Fruit fly (Drosophila melanogaster) whole organism, embryonic: ENCODE data around the gene CG1979.

Experiments used
- Bdp1 ChIP-seq: fragments of 200-800 bp; sonication (Bioruptor generic); optimal IDR thresholded peaks from 3 replicates; lab custom pipeline; 2016; ENCODE audit warnings: missing biosample characterization, missing genetic modification characterization
- CG10147 ChIP-seq: fragments of 200-800 bp; sonication (Bioruptor generic); optimal IDR thresholded peaks from 2 replicates; lab custom pipeline; 2019; ENCODE audit warnings: missing biosample characterization, mild to moderate bottlenecking, missing genetic modification characterization, moderate library complexity
- CG10366 ChIP-seq: fragments of 200-800 bp; sonication (Bioruptor generic); IDR thresholded peaks from 2 replicates; pipeline ENCODE4 v1.3.6; 2022; ENCODE audit warnings: missing biosample characterization, missing genetic modification characterization
- CG11085 ChIP-seq: fragments of 200-800 bp; sonication (Bioruptor generic); IDR thresholded peaks from 2 replicates; pipeline ENCODE4 v1.3.6; 2022; ENCODE audit warnings: missing biosample characterization, missing genetic modification characterization
- CG11504 ChIP-seq: fragments of 200-800 bp; sonication (Bioruptor generic); optimal IDR thresholded peaks from 3 replicates; lab custom pipeline; 2019; ENCODE audit warnings: missing biosample characterization, mild to moderate bottlenecking, missing genetic modification characterization, moderate library complexity
- CG11723 ChIP-seq: fragments of 200-800 bp; sonication (Bioruptor generic); optimal IDR thresholded peaks from 2 replicates; lab custom pipeline; 2017; ENCODE audit warnings: missing biosample characterization, mild to moderate bottlenecking, missing genetic modification characterization
- CG14050 ChIP-seq: fragments of 200-800 bp; sonication (Bioruptor generic); IDR thresholded peaks from 3 replicates; pipeline ENCODE4 v1.3.6; 2022; ENCODE audit warnings: missing biosample characterization, missing genetic modification characterization
- CG15073 ChIP-seq: fragments of 200-800 bp; sonication (Bioruptor generic); optimal IDR thresholded peaks from 2 replicates; lab custom pipeline; 2016; ENCODE audit warnings: missing biosample characterization, missing genetic modification characterization
- CG15514 ChIP-seq: fragments of 200-800 bp; sonication (Bioruptor generic); optimal IDR thresholded peaks from 3 replicates; lab custom pipeline; 2017; ENCODE audit warnings: missing biosample characterization, missing genetic modification characterization, mild to moderate bottlenecking, moderate library complexity, missing genetic modification reagents
- CG16815 ChIP-seq: fragments of 200-800 bp; sonication (Bioruptor generic); optimal IDR thresholded peaks from 3 replicates; lab custom pipeline; 2017; ENCODE audit warnings: missing biosample characterization, mild to moderate bottlenecking, missing genetic modification characterization
- CG17328 ChIP-seq: fragments of 200-800 bp; sonication (Bioruptor generic); IDR thresholded peaks from 2 replicates; pipeline ENCODE4 v1.3.6; 2022; ENCODE audit warnings: missing biosample characterization, missing genetic modification characterization
- CG17612 ChIP-seq: fragments of 200-800 bp; sonication (Bioruptor generic); IDR thresholded peaks from 2 replicates; pipeline ENCODE4 v1.3.6; 2022; ENCODE audit warnings: missing biosample characterization, missing genetic modification characterization
- CG17829 ChIP-seq: fragments of 200-800 bp; optimal IDR thresholded peaks from 2 replicates; lab custom pipeline; 2019; ENCODE audit warnings: missing biosample characterization, mild to moderate bottlenecking, missing genetic modification characterization, moderate library complexity
- CG2678 ChIP-seq: fragments of 200-800 bp; sonication (Bioruptor generic); optimal IDR thresholded peaks from 3 replicates; lab custom pipeline; 2019; ENCODE audit warnings: missing biosample characterization, mild to moderate bottlenecking, missing genetic modification characterization, moderate library complexity
- CG30020 ChIP-seq: fragments of 200-800 bp; optimal IDR thresholded peaks from 2 replicates; lab custom pipeline; 2019; ENCODE audit warnings: missing biosample characterization, mild to moderate bottlenecking, missing genetic modification characterization, moderate library complexity
- CG30403 ChIP-seq: fragments of 200-800 bp; sonication (Bioruptor generic); optimal IDR thresholded peaks from 3 replicates; lab custom pipeline; 2016; ENCODE audit warnings: missing biosample characterization, missing genetic modification characterization
- CG33557 ChIP-seq: fragments of 200-800 bp; sonication (Bioruptor generic); optimal IDR thresholded peaks from 2 replicates; lab custom pipeline; 2019; ENCODE audit warnings: missing biosample characterization, mild to moderate bottlenecking, missing genetic modification characterization, moderate library complexity
- CG3407 ChIP-seq: fragments of 200-800 bp; sonication (Bioruptor generic); optimal IDR thresholded peaks from 2 replicates; lab custom pipeline; 2018; ENCODE audit warnings: missing biosample characterization, mild to moderate bottlenecking, missing genetic modification characterization
- CG34224 ChIP-seq: fragments of 200-800 bp; sonication (Bioruptor generic); IDR thresholded peaks from 3 replicates; pipeline ENCODE4 v1.3.6; 2022; ENCODE audit warnings: missing biosample characterization, missing genetic modification characterization; ENCODE audit not compliant: partially characterized antibody
- CG43689 ChIP-seq: fragments of 200-800 bp; sonication (Bioruptor generic); IDR thresholded peaks from 2 replicates; pipeline ENCODE4 v1.3.6; 2022; ENCODE audit warnings: missing biosample characterization, missing genetic modification characterization
- CG6791 ChIP-seq: fragments of 200-800 bp; sonication (Bioruptor generic); IDR thresholded peaks from 3 replicates; pipeline ENCODE4 v1.3.6; 2022; ENCODE audit warnings: missing biosample characterization, missing genetic modification characterization; ENCODE audit not compliant: partially characterized antibody
- CG7372 ChIP-seq: fragments of 200-800 bp; sonication (Bioruptor generic); IDR thresholded peaks from 2 replicates; pipeline ENCODE4 v1.3.6; 2022; ENCODE audit warnings: missing biosample characterization, missing genetic modification characterization
- CG8944 ChIP-seq: fragments of 200-800 bp; sonication (Bioruptor generic); optimal IDR thresholded peaks from 3 replicates; lab custom pipeline; 2016; ENCODE audit warnings: missing biosample characterization, missing genetic modification characterization
- Camta ChIP-seq: fragments of 200-800 bp; sonication (Bioruptor generic); optimal IDR thresholded peaks from 2 replicates; lab custom pipeline; 2016; ENCODE audit warnings: missing biosample characterization, missing genetic modification characterization
- Dek ChIP-seq: fragments of 200-800 bp; sonication (Bioruptor generic); optimal IDR thresholded peaks from 3 replicates; lab custom pipeline; 2019; ENCODE audit warnings: missing biosample characterization, mild to moderate bottlenecking, missing genetic modification characterization, moderate library complexity
- Eip74EF ChIP-seq, 2 experiments: fragments of 200-800 bp in 1 of 2; fragments of >200 bp in 1 of 2; sonication (Bioruptor generic) in 1 of 2; optimal IDR thresholded peaks; 2 replicates each; lab custom pipeline; 2017 to 2019; ENCODE audit warnings: missing biosample characterization in 2 of 2, missing genetic modification characterization in 2 of 2, mild to moderate bottlenecking in 1 of 2, moderate library complexity in 1 of 2
- Ets97D ChIP-seq: fragments of 200-800 bp; sonication (Bioruptor generic); optimal IDR thresholded peaks from 3 replicates; lab custom pipeline; 2016; ENCODE audit warnings: missing biosample characterization, missing genetic modification characterization
- Lpt ChIP-seq: fragments of >200 bp; optimal IDR thresholded peaks from 2 replicates; lab custom pipeline; 2018; ENCODE audit warnings: missing biosample characterization, missing genetic modification characterization
- MBD-R2 ChIP-seq: fragments of 200-800 bp; sonication (Bioruptor generic); IDR thresholded peaks from 2 replicates; pipeline ENCODE4 v1.3.6; 2022; ENCODE audit warnings: missing biosample characterization, missing genetic modification characterization
- MTF-1 ChIP-seq: fragments of 200-800 bp; sonication (Bioruptor generic); optimal IDR thresholded peaks from 2 replicates; lab custom pipeline; 2018; ENCODE audit warnings: missing biosample characterization, mild to moderate bottlenecking, missing genetic modification characterization, borderline replicate concordance
- Med ChIP-seq: fragments of 200-800 bp; sonication (Bioruptor generic); peaks from one replicate; lab custom pipeline; 2016; ENCODE audit warnings: missing biosample characterization, missing genetic modification characterization, mild to moderate bottlenecking, inconsistent platforms, moderate library complexity
- Nf-YB ChIP-seq: fragments of 200-800 bp; sonication (Bioruptor generic); optimal IDR thresholded peaks from 3 replicates; lab custom pipeline; 2019; ENCODE audit warnings: missing biosample characterization, mild to moderate bottlenecking, missing genetic modification characterization, moderate library complexity
- Sry-δ ChIP-seq: fragments of 200-800 bp; sonication (Bioruptor generic); optimal IDR thresholded peaks from 2 replicates; lab custom pipeline; 2016; ENCODE audit warnings: missing biosample characterization, missing genetic modification characterization
- Stat92E ChIP-seq, 3 experiments: fragments of >200 bp in 2 of 3; fragments of 200-800 bp in 1 of 3; sonication (Bioruptor generic) in 1 of 3; optimal IDR thresholded peaks; 2 replicates each; lab custom pipeline; 2017 to 2019; ENCODE audit warnings: missing biosample characterization in 3 of 3, missing genetic modification characterization in 3 of 3, mild to moderate bottlenecking in 1 of 3, moderate library complexity in 1 of 3
- bigmax ChIP-seq: fragments of 200-800 bp; sonication (Bioruptor generic); optimal IDR thresholded peaks from 2 replicates; lab custom pipeline; 2018; ENCODE audit warnings: missing biosample characterization, mild to moderate bottlenecking, missing genetic modification characterization
- cad ChIP-seq: fragments of >200 bp; optimal IDR thresholded peaks from 2 replicates; lab custom pipeline; 2017; ENCODE audit warnings: missing biosample characterization, missing genetic modification characterization
- cg ChIP-seq: fragments of 200-800 bp; sonication (Bioruptor generic); optimal IDR thresholded peaks from 3 replicates; lab custom pipeline; 2019; ENCODE audit warnings: missing biosample characterization, mild to moderate bottlenecking, missing genetic modification characterization, moderate library complexity
- chif ChIP-seq, 2 experiments: fragments of 200-800 bp; sonication (Bioruptor generic); optimal IDR thresholded peaks; 3 replicates each; lab custom pipeline; 2016; ENCODE audit warnings: missing biosample characterization in 2 of 2, missing genetic modification characterization in 2 of 2
- chinmo ChIP-seq: fragments of 200-800 bp; sonication (Bioruptor generic); IDR thresholded peaks from 4 replicates; pipeline ENCODE4 v1.3.6; 2022; ENCODE audit warnings: missing biosample characterization, missing genetic modification characterization; ENCODE audit not compliant: partially characterized antibody
- corto ChIP-seq: fragments of 200-800 bp; sonication (Bioruptor generic); optimal IDR thresholded peaks from 2 replicates; lab custom pipeline; 2016; ENCODE audit warnings: missing biosample characterization, mild to moderate bottlenecking, missing genetic modification characterization, moderate library complexity
- dm ChIP-seq: fragments of 200-800 bp; sonication (Bioruptor generic); optimal IDR thresholded peaks from 3 replicates; lab custom pipeline; 2016; ENCODE audit warnings: missing biosample characterization, missing genetic modification characterization
- gce ChIP-seq: fragments of 200-800 bp; sonication (Bioruptor generic); IDR thresholded peaks from 3 replicates; pipeline ENCODE4 v1.3.6; 2022; ENCODE audit warnings: missing biosample characterization, missing genetic modification characterization
- hb ChIP-seq: fragments of 200-800 bp; sonication (Bioruptor generic); IDR thresholded peaks from 3 replicates; pipeline ENCODE4 v1.3.6; 2022; ENCODE audit warnings: missing biosample characterization, missing genetic modification characterization; ENCODE audit not compliant: partially characterized antibody
- jumu ChIP-seq: fragments of 200-800 bp; sonication (Bioruptor generic); optimal IDR thresholded peaks from 3 replicates; lab custom pipeline; 2016; ENCODE audit warnings: missing biosample characterization, missing genetic modification characterization
- nau ChIP-seq: fragments of 200-800 bp; sonication (Bioruptor generic); optimal IDR thresholded peaks from 3 replicates; lab custom pipeline; 2017; ENCODE audit warnings: missing biosample characterization, mild to moderate bottlenecking, missing genetic modification characterization, missing genetic modification reagents
- sens ChIP-seq: fragments of 200-800 bp; sonication (Bioruptor generic); peaks from one replicate; lab custom pipeline; 2016; ENCODE audit warnings: missing biosample characterization, missing genetic modification characterization
- slou ChIP-seq: fragments of 200-800 bp; sonication (Bioruptor generic); optimal IDR thresholded peaks from 3 replicates; lab custom pipeline; 2016; ENCODE audit warnings: missing biosample characterization, missing genetic modification characterization
- sna ChIP-seq: fragments of 200-800 bp; sonication (Bioruptor generic); IDR thresholded peaks from 2 replicates; pipeline ENCODE4 v1.3.6; 2022; ENCODE audit warnings: missing biosample characterization, missing genetic modification characterization; ENCODE audit not compliant: partially characterized antibody
- tup ChIP-seq: fragments of 200-800 bp; sonication (Bioruptor generic); optimal IDR thresholded peaks from 2 replicates; lab custom pipeline; 2016; ENCODE audit warnings: missing biosample characterization, mild to moderate bottlenecking, missing genetic modification characterization, moderate library complexity
- vfl ChIP-seq: fragments of 200-800 bp; sonication (Bioruptor generic); optimal IDR thresholded peaks from 2 replicates; lab custom pipeline; 2016; ENCODE audit warnings: missing biosample characterization, missing genetic modification characterization

CG1979 gene

DNA sequence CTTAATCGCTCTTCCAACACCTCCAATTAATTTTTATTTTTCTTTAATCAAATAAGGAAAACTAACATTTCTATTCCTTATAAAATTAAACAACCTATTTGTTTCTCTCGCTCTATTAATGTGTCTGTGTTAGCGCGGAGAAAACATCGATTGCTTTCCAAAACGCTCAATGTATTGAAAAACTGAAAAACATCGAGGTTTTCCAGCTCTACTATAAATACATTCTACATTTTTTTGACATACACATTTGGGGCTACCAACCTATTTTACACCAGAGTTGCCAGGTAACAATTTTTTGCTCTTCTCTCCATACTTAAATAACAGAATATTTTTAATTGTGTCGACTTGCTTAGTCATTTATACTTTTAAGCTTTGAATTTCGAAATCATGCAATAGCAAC, 37.5 kb downstream of the CG1979 start (continued):
- TF ChIP-seq Sry-δ (GFP tag; lab: Kevin White, UChicago) (peak; percentile 86), CG15514 (peak; percentile 52), CG8944 (no peak), CG17612 (GFP tag; lab: Robert Waterston, UW) (no peak), Camta (GFP tag; lab: Kevin White, UChicago) (peak; percentile 20), MBD-R2 (GFP tag; lab: Robert Waterston, UW) (peak; percentile 38; the same call in 1 of the 2 replicates), CG14050 (GFP tag; lab: Robert Waterston, UW) (peak; percentile 36; the same call in 1 of the 3 replicates), Med (GFP tag; lab: Kevin White, UChicago) (peak; percentile 83), CG34224 (GFP tag; lab: Robert Waterston, UW) (peak; percentile 66), CG2678 (tag; lab: Kevin White, UChicago) (no peak), CG10366 (GFP tag; lab: Robert Waterston, UW) (no peak), hb (peak; percentile 70; the same call in 2 of the 3 replicates), Eip74EF (GFP tag; optimal IDR thresholded peaks at IDR 0.05; lab: Kevin White, UChicago) (no peak), sens (peak; percentile 91), vfl (GFP tag; lab: Kevin White, UChicago) (no peak), chif (GFP tag; optimal IDR thresholded peaks at IDR 0.05; lab: Kevin White, UChicago) (peak in 1 of 2 experiments; percentile 7), CG10147 (GFP tag; lab: Kevin White, UChicago) (no peak), cg (GFP tag; lab: Kevin White, UChicago) (peak; percentile 5), CG33557 (GFP tag; lab: Kevin White, UChicago) (no peak), cad (no peak), CG30403 (peak; percentile 57), tup (GFP tag; lab: Kevin White, UChicago) (no peak), CG17328 (GFP tag; lab: Robert Waterston, UW) (no peak), Stat92E (GFP tag; optimal IDR thresholded peaks at IDR 0.05; lab: Kevin White, UChicago) (no peak), Lpt (GFP tag; lab: Kevin White, UChicago) (no peak), corto (no peak), dm (GFP tag; lab: Kevin White, UChicago) (peak; percentile 48), bigmax (GFP tag; lab: Kevin White, UChicago) (peak; percentile 8), jumu (GFP tag; lab: Kevin White, UChicago) (peak; percentile 10), Nf-YB (GFP tag; lab: Kevin White, UChicago) (no peak), Ets97D (GFP tag; lab: Kevin White, UChicago) (peak; percentile 73), CG7372 (GFP tag; lab: Robert Waterston, UW) (no peak), nau (no peak), sna (GFP tag; lab: Robert Waterston, UW) (peak; percentile 44), CG43689 (GFP tag; lab: Robert Waterston, UW) (no peak), CG11723 (no peak), CG6791 (GFP tag; lab: Robert Waterston, UW) (peak; percentile 87), chinmo (GFP tag; lab: Robert Waterston, UW) (no peak), CG15073 (no peak), CG3407 (GFP tag; lab: Kevin White, UChicago) (no peak), CG11085 (no peak), MTF-1 (GFP tag; lab: Kevin White, UChicago) (no peak), CG17829 (tag; lab: Kevin White, UChicago) (peak; percentile 42), Bdp1 (GFP tag; lab: Kevin White, UChicago) (no peak), CG11504 (peak; percentile 65), gce (GFP tag; lab: Robert Waterston, UW) (no peak), CG30020 (tag; lab: Kevin White, UChicago) (peak; percentile 57), Dek (tag; lab: Kevin White, UChicago) (peak; percentile 45), CG16815 (GFP tag; lab: Kevin White, UChicago) (no peak), slou (GFP tag; lab: Kevin White, UChicago) (no peak)
